Worm (Caenorhabditis elegans) whole organism, L4 larva: ENCODE data around the gene col-107.

Experiments used
- lin-29 ChIP-seq: fragments of 200-800 bp; sonication (Bioruptor generic); IDR thresholded peaks from 2 replicates; pipeline ENCODE4 v1.3.6; 2022; ENCODE audit warnings: missing genetic modification reagents, missing genetic modification characterization, missing compliant biosample characterization
- lsy-2 ChIP-seq, 2 experiments: fragments of 150-350 bp in 1 of 2; sonication (generic microtip) in 1 of 2; optimal IDR thresholded peaks; 2 replicates each; lab custom pipeline; 2014 to 2017; ENCODE audit warnings: missing biosample characterization in 2 of 2, missing genetic modification characterization in 2 of 2
- mdt-29 ChIP-seq: fragments of 200-800 bp; sonication (Bioruptor generic); IDR thresholded peaks from 2 replicates; pipeline ENCODE4 v1.3.6; 2022; ENCODE audit warnings: missing genetic modification reagents, missing genetic modification characterization, missing compliant biosample characterization
- nhr-41 ChIP-seq: fragments of 200-800 bp; sonication (Bioruptor generic); IDR thresholded peaks from 2 replicates; pipeline ENCODE4 v1.3.6; 2022; ENCODE audit warnings: missing genetic modification reagents, missing genetic modification characterization, missing compliant biosample characterization
- nhr-6 ChIP-seq: fragments of 150-350 bp; optimal IDR thresholded peaks from 2 replicates; lab custom pipeline; 2014; ENCODE audit warnings: missing biosample characterization, missing genetic modification characterization
- nhr-76 ChIP-seq: fragments of 150-350 bp; optimal IDR thresholded peaks from 2 replicates; lab custom pipeline; 2014; ENCODE audit warnings: missing biosample characterization, missing genetic modification characterization
- set-16 ChIP-seq: fragments of 200-800 bp; sonication (Bioruptor generic); IDR thresholded peaks from 2 replicates; pipeline ENCODE4 v1.3.6; 2022; ENCODE audit warnings: missing genetic modification reagents, missing genetic modification characterization, missing compliant biosample characterization

DNA sequence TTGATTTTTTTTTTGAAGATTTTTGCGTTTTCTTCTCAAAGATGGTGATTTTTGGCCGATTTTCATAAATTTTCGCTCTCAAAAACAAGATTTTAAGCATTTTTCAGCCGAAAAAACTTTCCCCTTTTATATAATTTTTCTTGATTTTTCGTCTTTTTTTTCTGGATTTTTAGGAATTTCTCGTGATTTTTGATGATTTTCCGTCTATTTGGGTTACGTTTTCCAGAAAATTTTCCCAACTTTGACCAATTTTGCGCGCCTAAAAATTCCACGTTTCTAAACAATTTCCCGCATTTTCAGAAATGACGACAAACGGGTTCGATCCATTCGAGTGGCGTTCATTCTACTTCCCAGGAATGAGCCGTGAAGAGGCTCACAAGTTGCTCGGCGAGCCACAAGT lies 48.5 kb downstream of the col-107 start, which contains the start of gene ced-2:
- TF ChIP-seq set-16 (GFP tag; lab: Robert Waterston, UW) = no peak
- TF ChIP-seq mdt-29 = no peak
- TF ChIP-seq nhr-76 (tag; lab: Kevin White, UChicago) = no peak
- no peak for TF ChIP-seq nhr-41
- TF ChIP-seq lsy-2 (tag; optimal IDR thresholded peaks at IDR 0.05; lab: Kevin White, UChicago) = no peak
- TF ChIP-seq nhr-6 (tag; lab: Kevin White, UChicago) = no peak
- no peak for TF ChIP-seq lin-29
